Worm (Caenorhabditis elegans) whole organism, young adult: ENCODE results near the gene wars-1.

Experiments
- D2030.7 ChIP-seq: fragments of 200-800 bp; sonication (Bioruptor generic); IDR thresholded peaks from 2 replicates; pipeline ENCODE4 v1.3.6; 2022; ENCODE audit warnings: missing genetic modification reagents, missing genetic modification characterization, missing compliant biosample characterization
- F39B2.1 ChIP-seq: fragments of 200-800 bp; sonication (Bioruptor generic); IDR thresholded peaks from 2 replicates; pipeline ENCODE4 v1.3.6; 2022; ENCODE audit warnings: missing genetic modification reagents, missing genetic modification characterization, missing compliant biosample characterization
- cebp-2 ChIP-seq: fragments of 200-800 bp; sonication (Bioruptor generic); IDR thresholded peaks from 2 replicates; pipeline ENCODE4 v1.3.6; 2022; ENCODE audit warnings: missing genetic modification characterization, missing compliant biosample characterization
- lag-1 ChIP-seq: fragments of 200-800 bp; sonication (Bioruptor generic); IDR thresholded peaks from 2 replicates; pipeline ENCODE4 v1.3.6; 2022; ENCODE audit warnings: missing genetic modification reagents, missing genetic modification characterization, missing compliant biosample characterization
- lin-35 ChIP-seq, 3 experiments: fragments of 150-350 bp in 2 of 3; sonication (generic microtip) in 1 of 3; optimal IDR thresholded peaks; 2 replicates each; lab custom pipeline; 2014 to 2018; ENCODE audit warnings: missing biosample characterization in 3 of 3, missing genetic modification characterization in 3 of 3, missing genetic modification reagents in 3 of 3
- madf-10 ChIP-seq: sonication (generic microtip); optimal IDR thresholded peaks from 2 replicates; lab custom pipeline; 2016; ENCODE audit warnings: mild to moderate bottlenecking, missing genetic modification characterization, missing compliant biosample characterization
- sea-2 ChIP-seq: fragments of 200-800 bp; sonication (Bioruptor generic); IDR thresholded peaks from 2 replicates; pipeline ENCODE4 v1.3.6; 2022; ENCODE audit warnings: missing genetic modification characterization, missing compliant biosample characterization

DNA sequence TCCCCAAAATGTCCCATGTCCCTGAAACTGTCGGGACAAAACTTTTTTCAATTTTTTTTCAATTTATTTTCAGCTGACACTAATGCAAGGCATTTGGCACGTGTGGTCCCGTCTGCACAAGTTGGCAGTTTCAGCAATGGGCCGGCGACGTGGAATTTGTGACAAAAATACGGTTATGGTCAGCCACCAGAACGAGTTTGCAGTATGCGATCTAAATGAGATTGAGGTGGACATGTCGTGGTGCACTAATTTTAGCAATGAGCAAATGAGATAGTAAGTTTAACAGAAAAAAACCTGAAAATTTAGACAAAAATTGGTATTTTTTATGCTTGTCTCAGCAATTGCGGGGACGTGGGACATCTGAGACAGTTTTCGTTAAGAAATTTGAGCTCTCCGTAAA lies 16.6 kb downstream of the wars-1 start:
- TF ChIP-seq cebp-2 (GFP tag; lab: Robert Waterston, UW) (no peak), lag-1 (GFP tag; lab: Robert Waterston, UW) (no peak), lin-35 (GFP tag; optimal IDR thresholded peaks at IDR 0.05; lab: Kevin White, UChicago) (no peak), D2030.7 (GFP tag; lab: Robert Waterston, UW) (no peak), sea-2 (GFP tag; lab: Robert Waterston, UW) (no peak), madf-10 (tag; lab: Kevin White, UChicago) (no peak), F39B2.1 (GFP tag; lab: Robert Waterston, UW) (no peak)
